Worm (Caenorhabditis elegans) whole organism, L4 larva: ENCODE measurements around the gene F58H1.6.

Source experiments
- F26F4.8 ChIP-seq: fragments of 200-800 bp; sonication (Bioruptor generic); conservative IDR thresholded peaks from 2 replicates; pipeline ENCODE4 v1.3.6; 2022; ENCODE audit warnings: missing genetic modification characterization, missing compliant biosample characterization
- F44E2.7 ChIP-seq: fragments of 200-800 bp; sonication (Bioruptor generic); IDR thresholded peaks from 2 replicates; pipeline ENCODE4 v2.1.2; 2022; ENCODE audit warnings: missing genetic modification characterization, missing compliant biosample characterization
- F49E8.2 ChIP-seq: sonication (generic microtip); optimal IDR thresholded peaks from 2 replicates; lab custom pipeline; 2016; ENCODE audit warnings: missing compliant biosample characterization, mild to moderate bottlenecking, missing genetic modification characterization, borderline replicate concordance
- R02D3.7 ChIP-seq: fragments of 150-350 bp; sonication (generic microtip); optimal IDR thresholded peaks from 3 replicates; lab custom pipeline; 2014; ENCODE audit warnings: missing biosample characterization, missing genetic modification characterization
- T26A8.4 ChIP-seq: fragments of 200-800 bp; sonication (Bioruptor generic); IDR thresholded peaks from 2 replicates; pipeline ENCODE4 v1.3.6; 2022; ENCODE audit warnings: missing genetic modification characterization, missing compliant biosample characterization
- Y48G9A.11 ChIP-seq: fragments of 200-800 bp; sonication (Bioruptor generic); IDR thresholded peaks from 2 replicates; pipeline ENCODE4 v1.3.6; 2022; ENCODE audit warnings: missing genetic modification reagents, missing genetic modification characterization, missing compliant biosample characterization
- Y5F2A.4 ChIP-seq: fragments of 200-800 bp; sonication (Bioruptor generic); optimal IDR thresholded peaks from 2 replicates; lab custom pipeline; 2018; ENCODE audit warnings: mild to moderate bottlenecking, missing genetic modification characterization, missing compliant biosample characterization
- Y75B8A.6 ChIP-seq: fragments of 200-800 bp; sonication (Bioruptor generic); IDR thresholded peaks from 2 replicates; pipeline ENCODE4 v1.3.6; 2022; ENCODE audit warnings: missing genetic modification reagents, missing genetic modification characterization, missing compliant biosample characterization
- ZK337.2 ChIP-seq: fragments of 200-800 bp; sonication (Bioruptor generic); IDR thresholded peaks from 2 replicates; pipeline ENCODE4 v1.3.6; 2022; ENCODE audit warnings: missing genetic modification reagents, missing genetic modification characterization, missing compliant biosample characterization
- aha-1 ChIP-seq: fragments of 150-350 bp; peaks from one replicate; lab custom pipeline; 2014; ENCODE audit warnings: missing biosample characterization, missing genetic modification characterization
- arid-1 ChIP-seq: fragments of 200-800 bp; sonication (Bioruptor generic); conservative IDR thresholded peaks from 2 replicates; pipeline ENCODE4 v1.3.6; 2022; ENCODE audit warnings: missing genetic modification reagents, missing genetic modification characterization, missing compliant biosample characterization
- attf-4 ChIP-seq: sonication (generic microtip); optimal IDR thresholded peaks from 3 replicates; lab custom pipeline; 2017; ENCODE audit warnings: missing biosample characterization, missing genetic modification characterization
- ceh-20 ChIP-seq: fragments of 200-800 bp; sonication (Bioruptor generic); IDR thresholded peaks from 2 replicates; pipeline ENCODE4 v1.3.6; 2022; ENCODE audit warnings: missing genetic modification reagents, missing genetic modification characterization, missing compliant biosample characterization
- ceh-28 ChIP-seq: fragments of 150-350 bp; optimal IDR thresholded peaks from 2 replicates; lab custom pipeline; 2014; ENCODE audit warnings: missing biosample characterization, missing genetic modification reagents, missing genetic modification characterization
- ceh-62 ChIP-seq: sonication (generic microtip); optimal IDR thresholded peaks from 2 replicates; lab custom pipeline; 2017; ENCODE audit warnings: missing biosample characterization, missing genetic modification characterization
- ces-1 ChIP-seq: fragments of 150-350 bp; sonication (generic microtip); optimal IDR thresholded peaks from 4 replicates; lab custom pipeline; 2014; ENCODE audit warnings: missing biosample characterization, missing genetic modification reagents, missing genetic modification characterization
- daf-12 ChIP-seq: fragments of 150-350 bp; optimal IDR thresholded peaks from 2 replicates; lab custom pipeline; 2014; ENCODE audit warnings: missing biosample characterization, missing genetic modification reagents, missing genetic modification characterization
- dmd-6 ChIP-seq: fragments of 200-800 bp; sonication (Bioruptor generic); IDR thresholded peaks from 2 replicates; pipeline ENCODE4 v1.3.6; 2022; ENCODE audit warnings: missing genetic modification reagents, missing genetic modification characterization, missing compliant biosample characterization
- dmd-9 ChIP-seq: fragments of 200-800 bp; sonication (Bioruptor generic); IDR thresholded peaks from 2 replicates; pipeline ENCODE4 v1.3.6; 2022; ENCODE audit warnings: missing genetic modification reagents, missing genetic modification characterization, missing compliant biosample characterization
- duxl-1 ChIP-seq: sonication (generic microtip); optimal IDR thresholded peaks from 2 replicates; lab custom pipeline; 2016; ENCODE audit warnings: mild to moderate bottlenecking, missing genetic modification characterization, moderate library complexity, missing compliant biosample characterization; ENCODE audit not compliant: poor library complexity
- dve-1 ChIP-seq: sonication (generic microtip); optimal IDR thresholded peaks from 2 replicates; lab custom pipeline; 2017; ENCODE audit warnings: antibody characterized with exemption, mild to moderate bottlenecking, missing genetic modification characterization, missing compliant biosample characterization; ENCODE audit not compliant: insufficient read depth
- egl-27 ChIP-seq: sonication (generic microtip); optimal IDR thresholded peaks from 3 replicates; lab custom pipeline; 2017; ENCODE audit warnings: missing biosample characterization, missing genetic modification reagents, missing genetic modification characterization
- egl-43 ChIP-seq: fragments of 200-800 bp; sonication (Bioruptor generic); IDR thresholded peaks from 2 replicates; pipeline ENCODE4 v1.3.6; 2022; ENCODE audit warnings: missing genetic modification reagents, missing genetic modification characterization, missing compliant biosample characterization
- fkh-10 ChIP-seq: fragments of 150-350 bp; optimal IDR thresholded peaks from 2 replicates; lab custom pipeline; 2014; ENCODE audit warnings: missing biosample characterization, missing genetic modification reagents, missing genetic modification characterization
- fos-1 ChIP-seq: fragments of 150-350 bp; optimal IDR thresholded peaks from 2 replicates; lab custom pipeline; 2014; ENCODE audit warnings: missing biosample characterization, missing genetic modification characterization
- gei-8 ChIP-seq: fragments of 200-800 bp; sonication (Bioruptor generic); optimal IDR thresholded peaks from 2 replicates; lab custom pipeline; 2018; ENCODE audit warnings: mild to moderate bottlenecking, missing genetic modification characterization, missing compliant biosample characterization
- lim-7 ChIP-seq: fragments of 200-800 bp; sonication (Bioruptor generic); IDR thresholded peaks from 2 replicates; pipeline ENCODE4 v1.3.6; 2022; ENCODE audit warnings: missing genetic modification characterization, missing compliant biosample characterization
- lin-1 ChIP-seq: fragments of 200-800 bp; sonication (Bioruptor generic); IDR thresholded peaks from 2 replicates; pipeline ENCODE4 v1.3.6; 2022; ENCODE audit warnings: missing genetic modification reagents, missing genetic modification characterization, missing compliant biosample characterization
- lin-13 ChIP-seq: fragments of 150-350 bp; optimal IDR thresholded peaks from 2 replicates; lab custom pipeline; 2014; ENCODE audit warnings: missing biosample characterization, missing genetic modification reagents, missing genetic modification characterization
- lin-15B ChIP-seq: fragments of 150-350 bp; sonication (generic microtip); optimal IDR thresholded peaks from 3 replicates; lab custom pipeline; 2014; ENCODE audit warnings: missing biosample characterization, missing genetic modification characterization
- lsy-2 ChIP-seq, 2 experiments: fragments of 150-350 bp in 1 of 2; sonication (generic microtip) in 1 of 2; optimal IDR thresholded peaks; 2 replicates each; lab custom pipeline; 2014 to 2017; ENCODE audit warnings: missing biosample characterization in 2 of 2, missing genetic modification characterization in 2 of 2
- mes-2 ChIP-seq: sonication (generic microtip); optimal IDR thresholded peaks from 2 replicates; lab custom pipeline; 2016; ENCODE audit warnings: missing genotype, mild to moderate bottlenecking, missing genetic modification characterization, missing compliant biosample characterization; ENCODE audit not compliant: poor library complexity, severe bottlenecking
- nhr-237 ChIP-seq: sonication (generic microtip); optimal IDR thresholded peaks from 2 replicates; lab custom pipeline; 2017; ENCODE audit warnings: missing biosample characterization, missing genetic modification characterization
- nhr-28 ChIP-seq: fragments of 150-350 bp; optimal IDR thresholded peaks from 2 replicates; lab custom pipeline; 2014; ENCODE audit warnings: missing biosample characterization, missing genetic modification characterization
- nhr-41 ChIP-seq: fragments of 200-800 bp; sonication (Bioruptor generic); IDR thresholded peaks from 2 replicates; pipeline ENCODE4 v1.3.6; 2022; ENCODE audit warnings: missing genetic modification reagents, missing genetic modification characterization, missing compliant biosample characterization
- nhr-42 ChIP-seq: fragments of 200-800 bp; sonication (Bioruptor generic); IDR thresholded peaks from 2 replicates; pipeline ENCODE4 v1.3.6; 2022; ENCODE audit warnings: missing genetic modification characterization, missing compliant biosample characterization
- nhr-6 ChIP-seq: fragments of 150-350 bp; optimal IDR thresholded peaks from 2 replicates; lab custom pipeline; 2014; ENCODE audit warnings: missing biosample characterization, missing genetic modification characterization
- nhr-76 ChIP-seq: fragments of 150-350 bp; optimal IDR thresholded peaks from 2 replicates; lab custom pipeline; 2014; ENCODE audit warnings: missing biosample characterization, missing genetic modification characterization
- nhr-77 ChIP-seq: fragments of 150-350 bp; optimal IDR thresholded peaks from 2 replicates; lab custom pipeline; 2014; ENCODE audit warnings: missing biosample characterization, missing genetic modification characterization
- php-3 ChIP-seq: fragments of 200-800 bp; sonication (Bioruptor generic); IDR thresholded peaks from 2 replicates; pipeline ENCODE4 v1.3.6; 2022; ENCODE audit warnings: missing genetic modification reagents, missing genetic modification characterization, missing compliant biosample characterization
- pqm-1 ChIP-seq: sonication (generic microtip); optimal IDR thresholded peaks from 2 replicates; lab custom pipeline; 2017; ENCODE audit warnings: missing biosample characterization, missing genetic modification characterization
- saeg-2 ChIP-seq: fragments of 200-800 bp; sonication (Bioruptor generic); IDR thresholded peaks from 2 replicates; pipeline ENCODE4 v1.3.6; 2022; ENCODE audit warnings: missing genetic modification reagents, missing genetic modification characterization, missing compliant biosample characterization
- snpc-4 ChIP-seq: fragments of 150-350 bp; optimal IDR thresholded peaks from 2 replicates; lab custom pipeline; 2014; ENCODE audit warnings: missing biosample characterization, missing genetic modification characterization
- spr-1 ChIP-seq: sonication (generic microtip); optimal IDR thresholded peaks from 2 replicates; lab custom pipeline; 2016; ENCODE audit warnings: mild to moderate bottlenecking, missing genetic modification characterization, missing compliant biosample characterization
- tag-97 ChIP-seq: fragments of 200-800 bp; sonication (Bioruptor generic); IDR thresholded peaks from 2 replicates; pipeline ENCODE4 v1.3.6; 2022; ENCODE audit warnings: missing genetic modification characterization, missing compliant biosample characterization
- tra-1 ChIP-seq: fragments of 200-800 bp; sonication (Bioruptor generic); IDR thresholded peaks from 2 replicates; pipeline ENCODE4 v1.3.6; 2022; ENCODE audit warnings: missing genetic modification reagents, missing genetic modification characterization, missing compliant biosample characterization
- unc-62 ChIP-seq, 3 experiments: fragments of 150-350 bp in 1 of 3; sonication (generic microtip); optimal IDR thresholded peaks in 2 of 3; peaks in 1 of 3; 1 replicate in 1 of 3; 2 replicates in 2 of 3; lab custom pipeline; 2014 to 2017; ENCODE audit warnings: missing biosample characterization in 3 of 3, missing genetic modification characterization in 3 of 3, missing genetic modification reagents in 3 of 3, missing genotype in 1 of 3
- vab-7 ChIP-seq: fragments of 200-800 bp; sonication (Bioruptor generic); IDR thresholded peaks from 2 replicates; pipeline ENCODE4 v1.3.6; 2022; ENCODE audit warnings: missing genetic modification reagents, missing genetic modification characterization, missing compliant biosample characterization
- zag-1 ChIP-seq: fragments of 150-350 bp; optimal IDR thresholded peaks from 2 replicates; lab custom pipeline; 2014; ENCODE audit warnings: missing biosample characterization, missing genetic modification characterization
- zip-2 ChIP-seq: fragments of 150-350 bp; optimal IDR thresholded peaks from 2 replicates; lab custom pipeline; 2014; ENCODE audit warnings: missing biosample characterization, missing genetic modification characterization
- ztf-11 ChIP-seq: fragments of 150-350 bp; optimal IDR thresholded peaks from 2 replicates; lab custom pipeline; 2014; ENCODE audit warnings: missing biosample characterization, missing genetic modification characterization

F58H1.6 gene

DNA sequence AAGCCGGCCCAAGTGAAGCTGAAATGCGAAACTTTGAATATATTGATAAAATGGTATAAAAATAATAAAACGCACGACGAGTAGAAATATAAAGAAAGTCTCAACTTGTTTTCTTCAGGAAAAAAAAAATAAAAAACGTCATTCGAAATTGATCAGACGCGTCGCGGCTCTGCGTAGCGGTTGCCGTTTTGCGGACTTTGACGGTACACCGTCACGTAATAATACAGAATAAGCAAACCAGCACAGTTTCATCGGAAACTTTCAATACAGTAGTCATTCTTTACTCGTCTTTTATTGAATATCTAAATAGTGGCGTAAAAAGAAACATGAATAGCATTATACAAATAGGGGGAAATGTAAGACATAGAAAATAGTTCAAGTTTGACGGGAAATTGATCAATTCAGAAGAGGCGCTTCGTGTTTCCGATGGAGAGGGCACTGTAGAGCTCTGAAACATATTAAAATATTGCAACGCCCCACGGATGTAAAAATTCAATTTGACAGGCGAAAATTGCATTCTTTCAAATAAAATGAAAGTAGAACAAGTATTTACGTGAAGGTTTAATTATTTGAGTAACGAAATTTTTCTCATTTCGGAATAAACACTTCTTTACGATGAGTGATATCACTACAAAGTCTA, 51.4 kb downstream of the F58H1.6 start, which contains the start of the genes cyl-1 and C52E4.7:
Gene cyl-1, minus strand, starts transcription at position 18 of the 640 bp plus-strand sequence.
Gene C52E4.7, plus strand, starts transcription at position 590 of the 640 bp plus-strand sequence.
- TF ChIP-seq nhr-41 (GFP tag; lab: Robert Waterston, UW): no peak
- TF ChIP-seq attf-4: no peak
- TF ChIP-seq snpc-4 (tag; lab: Kevin White, UChicago): no peak
- no peak for TF ChIP-seq nhr-77 (tag; lab: Kevin White, UChicago)
- peak; percentile 41 for TF ChIP-seq aha-1
- TF ChIP-seq ceh-62 (tag; lab: Kevin White, UChicago): no peak
- TF ChIP-seq nhr-42 (GFP tag; lab: Robert Waterston, UW): no peak
- no peak for TF ChIP-seq Y75B8A.6 (GFP tag; lab: Robert Waterston, UW)
- TF ChIP-seq R02D3.7 (tag; lab: Kevin White, UChicago): no peak
- no peak for TF ChIP-seq egl-27 (tag; lab: Kevin White, UChicago)
- TF ChIP-seq mes-2 (tag; lab: Kevin White, UChicago): peak; percentile 73
- no peak for TF ChIP-seq nhr-76 (tag; lab: Kevin White, UChicago)
- no peak for TF ChIP-seq dmd-6 (GFP tag; lab: Robert Waterston, UW)
- TF ChIP-seq F26F4.8: no peak
- TF ChIP-seq F44E2.7 (GFP tag; lab: Robert Waterston, UW): no peak
- no peak for TF ChIP-seq saeg-2 (GFP tag; lab: Robert Waterston, UW)
- TF ChIP-seq ceh-20 (GFP tag; lab: Robert Waterston, UW): no peak
- TF ChIP-seq zag-1 (tag; lab: Kevin White, UChicago): no peak
- TF ChIP-seq ceh-28 (tag; lab: Kevin White, UChicago): no peak
- TF ChIP-seq lin-1 (GFP tag; lab: Robert Waterston, UW): no peak
- no peak for TF ChIP-seq egl-43
- no peak for TF ChIP-seq T26A8.4 (GFP tag; lab: Robert Waterston, UW)
- no peak for TF ChIP-seq arid-1 (GFP tag; lab: Robert Waterston, UW)
- TF ChIP-seq nhr-28 (tag; lab: Kevin White, UChicago): no peak
- no peak for TF ChIP-seq fos-1
- no peak for TF ChIP-seq nhr-237 (tag; lab: Kevin White, UChicago)
- no peak for TF ChIP-seq dmd-9 (GFP tag; lab: Robert Waterston, UW)
- TF ChIP-seq dve-1 (tag; lab: Kevin White, UChicago): peak; percentile 39
- TF ChIP-seq lsy-2 (tag; optimal IDR thresholded peaks at IDR 0.05; lab: Kevin White, UChicago): peak in 1 of 2 experiments; percentile 72
- TF ChIP-seq zip-2 (tag; lab: Kevin White, UChicago): no peak
- TF ChIP-seq lim-7 (GFP tag; lab: Robert Waterston, UW): no peak
- TF ChIP-seq tag-97 (GFP tag; lab: Robert Waterston, UW): no peak
- no peak for TF ChIP-seq spr-1 (tag; lab: Kevin White, UChicago)
- no peak for TF ChIP-seq vab-7
- no peak for TF ChIP-seq daf-12 (tag; lab: Kevin White, UChicago)
- no peak for TF ChIP-seq fkh-10 (GFP tag; lab: Kevin White, UChicago)
- TF ChIP-seq pqm-1 (tag; lab: Kevin White, UChicago): no peak
- TF ChIP-seq ZK337.2 (GFP tag; lab: Robert Waterston, UW): no peak
- TF ChIP-seq tra-1 (GFP tag; lab: Robert Waterston, UW): no peak
- peak; percentile 53 for TF ChIP-seq lin-13 (GFP tag; lab: Kevin White, UChicago)
- TF ChIP-seq nhr-6 (tag; lab: Kevin White, UChicago): peak; percentile 94
- TF ChIP-seq Y48G9A.11: no peak
- TF ChIP-seq ztf-11 (tag; lab: Kevin White, UChicago): no peak
- no peak for TF ChIP-seq gei-8 (GFP tag; lab: Kevin White, UChicago)
- TF ChIP-seq unc-62 (GFP tag; optimal IDR thresholded peaks at IDR 0.05 in 1 of 2; lab: Kevin White, UChicago): peak in 1 of 2 experiments; percentile 58
- no peak for TF ChIP-seq unc-62 (tag; optimal IDR thresholded peaks at IDR 0.05; lab: Kevin White, UChicago)
- TF ChIP-seq ces-1 (GFP tag; lab: Kevin White, UChicago): no peak
- TF ChIP-seq duxl-1: no peak
- no peak for TF ChIP-seq F49E8.2 (tag; lab: Kevin White, UChicago)
- no peak for TF ChIP-seq lin-15B (tag; lab: Kevin White, UChicago)
- no peak for TF ChIP-seq php-3 (GFP tag; lab: Robert Waterston, UW)
- TF ChIP-seq Y5F2A.4: no peak
